Worm (Caenorhabditis elegans): ENCODE results near the gene npr-19.

Gene npr-19

ce11 chrX:691613-692012, 43.9 kb downstream of the npr-19 start, which contains the start of gene ncam-1:
ncam-1 (plus strand) TSS chrX:691913.
- TF ChIP-seq bed-1 (GFP tag; IDR thresholded peaks at IDR 0.05), result no peak
- no peak for TF ChIP-seq tbx-9 (tag; optimal IDR thresholded peaks at IDR 0.05; ENCODE audit: borderline replicate concordance)
- TF ChIP-seq lin-54 (GFP tag; optimal IDR thresholded peaks at IDR 0.05), result no peak
- TF ChIP-seq ztf-25 (GFP tag; IDR thresholded peaks at IDR 0.05), result no peak
- TF ChIP-seq B0336.3 (GFP tag; IDR thresholded peaks at IDR 0.05), result no peak
- TF ChIP-seq C06A6.2 (GFP tag; conservative IDR thresholded peaks at IDR 0.05), result no peak
- TF ChIP-seq akir-1 (GFP tag; optimal IDR thresholded peaks at IDR 0.05), result no peak
- TF ChIP-seq cebp-2 (GFP tag; IDR thresholded peaks at IDR 0.05), result no peak
- TF ChIP-seq zfh-2 (GFP tag; conservative IDR thresholded peaks at IDR 0.05), result no peak

- TF ChIP-seq ceh-91 (GFP tag; IDR thresholded peaks at IDR 0.05) (no peak), C06A6.2 (GFP tag; conservative IDR thresholded peaks at IDR 0.05) (no peak), bed-1 (GFP tag; IDR thresholded peaks at IDR 0.05) (no peak), egl-18 (GFP tag; IDR thresholded peaks at IDR 0.05) (no peak), F22D6.2 (tag; optimal IDR thresholded peaks at IDR 0.05) (no peak), xnd-1 (tag; optimal IDR thresholded peaks at IDR 0.05) (no peak), F33H1.4 (GFP tag; IDR thresholded peaks at IDR 0.05) (no peak), tbp1 (GFP tag; optimal IDR thresholded peaks at IDR 0.05) (no peak), nhr-80 (tag; optimal IDR thresholded peaks at IDR 0.05) (no peak), K11D2.4 (GFP tag; IDR thresholded peaks at IDR 0.05) (no peak), ceh-58 (GFP tag; IDR thresholded peaks at IDR 0.05) (no peak), zfh-2 (GFP tag; conservative IDR thresholded peaks at IDR 0.05) (no peak), die-1 (tag; optimal IDR thresholded peaks at IDR 0.05) (no peak), nhr-120 (GFP tag; IDR thresholded peaks at IDR 0.05) (no peak)
These were observed 46.9 kb downstream of the npr-19 start for ce11 chrX:688602-689001.

- TF ChIP-seq hlh-26 (GFP tag; conservative IDR thresholded peaks at IDR 0.05) (no peak), snpc-4 (GFP tag; optimal IDR thresholded peaks at IDR 0.05) (no peak), snpc-4 (tag; optimal IDR thresholded peaks at IDR 0.05) (no peak), Y67H2A.10 (GFP tag; conservative IDR thresholded peaks at IDR 0.05) (no peak), C06A6.2 (GFP tag; conservative IDR thresholded peaks at IDR 0.05) (no peak), akir-1 (GFP tag; optimal IDR thresholded peaks at IDR 0.05) (no peak), lag-1 (GFP tag; IDR thresholded peaks at IDR 0.05) (no peak), lin-40 (tag; optimal IDR thresholded peaks at IDR 0.05) (no peak), mcd-1 (GFP tag; IDR thresholded peaks at IDR 0.05) (no peak), gei-17 (GFP tag; optimal IDR thresholded peaks at IDR 0.05) (no peak), dox-1 (GFP tag; IDR thresholded peaks at IDR 0.05) (no peak), F39B2.1 (GFP tag; IDR thresholded peaks at IDR 0.05) (no peak), hrde-1 (tag; optimal IDR thresholded peaks at IDR 0.05; ENCODE audit: borderline replicate concordance) (no peak), tbx-9 (tag; optimal IDR thresholded peaks at IDR 0.05; ENCODE audit: borderline replicate concordance) (no peak), F23B12.7 (tag; optimal IDR thresholded peaks at IDR 0.05; ENCODE audit: insufficient read depth) (no peak), Y79H2A.3 (GFP tag; conservative IDR thresholded peaks at IDR 0.05) (no peak), nhr-80 (tag; optimal IDR thresholded peaks at IDR 0.05) (no peak), madf-10 (tag; optimal IDR thresholded peaks at IDR 0.05) (no peak), ccch-3 (GFP tag; optimal IDR thresholded peaks at IDR 0.05) (no peak), aptf-3 (GFP tag; IDR thresholded peaks at IDR 0.05) (no peak), ztf-18 (tag; optimal IDR thresholded peaks at IDR 0.05) (no peak)
These were observed 52.8 kb downstream of the npr-19 start, which contains the start of gene Y9C12A.1 for ce11 chrX:682691-683090. Y9C12A.1 (minus strand) TSS chrX:682791.
